Fruit fly (Drosophila melanogaster) whole organism, embryonic: Measurements from ENCODE around the gene Sptr.

ENCODE experiments used
- Adf1 ChIP-seq: fragments of 200-800 bp; sonication (Bioruptor generic); IDR thresholded peaks from 2 replicates; pipeline ENCODE4 v1.3.6; 2022; ENCODE audit warnings: missing biosample characterization, missing genetic modification characterization
- CG10147 ChIP-seq: fragments of 200-800 bp; sonication (Bioruptor generic); optimal IDR thresholded peaks from 2 replicates; lab custom pipeline; 2019; ENCODE audit warnings: missing biosample characterization, mild to moderate bottlenecking, missing genetic modification characterization, moderate library complexity
- CG12769 ChIP-seq: fragments of 200-800 bp; sonication (Bioruptor generic); optimal IDR thresholded peaks from 2 replicates; lab custom pipeline; 2019; ENCODE audit warnings: missing biosample characterization, mild to moderate bottlenecking, missing genetic modification characterization, moderate library complexity
- CG13287 ChIP-seq: fragments of 200-800 bp; sonication (Bioruptor generic); IDR thresholded peaks from 2 replicates; pipeline ENCODE4 v1.3.6; 2022; ENCODE audit warnings: missing biosample characterization, missing genetic modification characterization; ENCODE audit not compliant: partially characterized antibody
- CG15269 ChIP-seq: fragments of 200-800 bp; sonication (Bioruptor generic); optimal IDR thresholded peaks from 2 replicates; lab custom pipeline; 2018; ENCODE audit warnings: missing biosample characterization, mild to moderate bottlenecking, missing genetic modification characterization, moderate library complexity
- CG17328 ChIP-seq: fragments of 200-800 bp; sonication (Bioruptor generic); IDR thresholded peaks from 2 replicates; pipeline ENCODE4 v1.3.6; 2022; ENCODE audit warnings: missing biosample characterization, missing genetic modification characterization
- CG17612 ChIP-seq: fragments of 200-800 bp; sonication (Bioruptor generic); IDR thresholded peaks from 2 replicates; pipeline ENCODE4 v1.3.6; 2022; ENCODE audit warnings: missing biosample characterization, missing genetic modification characterization
- CG2199 ChIP-seq: fragments of 200-800 bp; sonication (Bioruptor generic); IDR thresholded peaks from 3 replicates; pipeline ENCODE4 v1.3.6; 2022; ENCODE audit warnings: missing biosample characterization, missing genetic modification characterization
- CG30403 ChIP-seq: fragments of 200-800 bp; sonication (Bioruptor generic); optimal IDR thresholded peaks from 3 replicates; lab custom pipeline; 2016; ENCODE audit warnings: missing biosample characterization, missing genetic modification characterization
- CG30431 ChIP-seq: fragments of 200-800 bp; sonication (Bioruptor generic); optimal IDR thresholded peaks from 2 replicates; lab custom pipeline; 2017; ENCODE audit warnings: missing biosample characterization, missing genetic modification characterization
- CG31441 ChIP-seq: fragments of 200-800 bp; sonication (Bioruptor generic); IDR thresholded peaks from 2 replicates; pipeline ENCODE4 v1.3.6; 2022; ENCODE audit warnings: missing biosample characterization, missing genetic modification characterization
- CG32772 ChIP-seq: fragments of 200-800 bp; sonication (Bioruptor generic); IDR thresholded peaks from 2 replicates; pipeline ENCODE4 v1.3.6; 2022; ENCODE audit warnings: missing biosample characterization, missing genetic modification characterization
- CG42726 ChIP-seq: fragments of 200-800 bp; sonication (Bioruptor generic); IDR thresholded peaks from 2 replicates; pipeline ENCODE4 v1.3.6; 2022; ENCODE audit warnings: missing biosample characterization, missing genetic modification characterization; ENCODE audit not compliant: partially characterized antibody
- CG4617 ChIP-seq: fragments of 200-800 bp; sonication (Bioruptor generic); optimal IDR thresholded peaks from 3 replicates; lab custom pipeline; 2016; ENCODE audit warnings: missing biosample characterization, missing genetic modification characterization, borderline replicate concordance
- CG4707 ChIP-seq: fragments of 200-800 bp; sonication (Bioruptor generic); optimal IDR thresholded peaks from 2 replicates; lab custom pipeline; 2018; ENCODE audit warnings: missing biosample characterization, mild to moderate bottlenecking, missing genetic modification characterization, moderate library complexity
- CG7271 ChIP-seq: fragments of 200-800 bp; sonication (Bioruptor generic); optimal IDR thresholded peaks from 2 replicates; lab custom pipeline; 2018; ENCODE audit warnings: missing biosample characterization, mild to moderate bottlenecking, missing genetic modification characterization, moderate library complexity
- CG8089 ChIP-seq: fragments of 200-800 bp; sonication (Bioruptor generic); optimal IDR thresholded peaks from 3 replicates; lab custom pipeline; 2016; ENCODE audit warnings: missing biosample characterization, missing genetic modification characterization
- CG8290 ChIP-seq, 3 experiments: fragments of 200-800 bp; sonication (Bioruptor generic); optimal IDR thresholded peaks; 2 replicates each; lab custom pipeline; 2016 to 2019; ENCODE audit warnings: missing biosample characterization in 3 of 3, missing genetic modification characterization in 3 of 3, mild to moderate bottlenecking in 2 of 3, moderate library complexity in 1 of 3
- CG9932 ChIP-seq: fragments of 200-800 bp; sonication (Bioruptor generic); IDR thresholded peaks from 2 replicates; pipeline ENCODE4 v1.3.6; 2022; ENCODE audit warnings: missing biosample characterization, missing genetic modification characterization
- CoRest ChIP-seq: fragments of 200-800 bp; sonication (Bioruptor generic); optimal IDR thresholded peaks from 3 replicates; lab custom pipeline; 2018; ENCODE audit warnings: missing biosample characterization, mild to moderate bottlenecking, missing genetic modification characterization, moderate library complexity
- Drgx ChIP-seq: fragments of 200-800 bp; sonication (Bioruptor generic); IDR thresholded peaks from 2 replicates; pipeline ENCODE4 v1.3.6; 2022; ENCODE audit warnings: missing biosample characterization, missing genetic modification characterization
- Ets65A ChIP-seq: fragments of 200-800 bp; sonication (Bioruptor generic); peaks from one replicate; lab custom pipeline; 2016; ENCODE audit warnings: missing biosample characterization, missing genetic modification characterization
- Gug ChIP-seq: fragments of 200-800 bp; sonication (Bioruptor generic); IDR thresholded peaks from 4 replicates; pipeline ENCODE4 v1.3.6; 2022; ENCODE audit warnings: missing biosample characterization, missing genetic modification characterization
- HLHmδ ChIP-seq: fragments of 200-800 bp; sonication (Bioruptor generic); optimal IDR thresholded peaks from 2 replicates; lab custom pipeline; 2018; ENCODE audit warnings: missing biosample characterization, mild to moderate bottlenecking, missing genetic modification characterization, moderate library complexity
- HmgZ ChIP-seq: fragments of 200-800 bp; sonication (Bioruptor generic); optimal IDR thresholded peaks from 2 replicates; lab custom pipeline; 2018; ENCODE audit warnings: missing biosample characterization, mild to moderate bottlenecking, missing genetic modification characterization
- Hmr ChIP-seq: fragments of 200-800 bp; sonication (Bioruptor generic); optimal IDR thresholded peaks from 3 replicates; lab custom pipeline; 2017; ENCODE audit warnings: mild to moderate bottlenecking, missing biosample characterization, missing genetic modification reagents, missing genetic modification characterization
- NC2α ChIP-seq: fragments of 200-800 bp; sonication (Bioruptor generic); optimal IDR thresholded peaks from 2 replicates; lab custom pipeline; 2016; ENCODE audit warnings: missing biosample characterization, missing genetic modification characterization
- NC2β ChIP-seq: fragments of 200-800 bp; sonication (Bioruptor generic); optimal IDR thresholded peaks from 2 replicates; lab custom pipeline; 2016; ENCODE audit warnings: missing biosample characterization, missing genetic modification characterization
- Nf-YB ChIP-seq: fragments of 200-800 bp; sonication (Bioruptor generic); optimal IDR thresholded peaks from 3 replicates; lab custom pipeline; 2019; ENCODE audit warnings: missing biosample characterization, mild to moderate bottlenecking, missing genetic modification characterization, moderate library complexity
- Sin3A ChIP-seq: fragments of >200 bp; optimal IDR thresholded peaks from 2 replicates; lab custom pipeline; 2018
- Sox100B ChIP-seq: fragments of 200-800 bp; sonication (Bioruptor generic); optimal IDR thresholded peaks from 3 replicates; lab custom pipeline; 2018; ENCODE audit warnings: missing biosample characterization, mild to moderate bottlenecking, missing genetic modification characterization
- TFAM ChIP-seq: fragments of 200-800 bp; sonication (Bioruptor generic); optimal IDR thresholded peaks from 2 replicates; lab custom pipeline; 2017; ENCODE audit warnings: missing biosample characterization, missing genetic modification characterization, inconsistent platforms
- Tbp ChIP-seq: fragments of >200 bp; optimal IDR thresholded peaks from 2 replicates; lab custom pipeline; 2018; ENCODE audit warnings: missing biosample characterization, missing genetic modification characterization
- br ChIP-seq: fragments of >200 bp; optimal IDR thresholded peaks from 2 replicates; lab custom pipeline; 2017
- croc ChIP-seq: fragments of 200-800 bp; sonication (Bioruptor generic); conservative IDR thresholded peaks from 3 replicates; pipeline ENCODE4 v1.3.6; 2022; ENCODE audit warnings: missing biosample characterization, missing genetic modification characterization
- ewg ChIP-seq: fragments of 200-800 bp; sonication (Bioruptor generic); optimal IDR thresholded peaks from 3 replicates; lab custom pipeline; 2017; ENCODE audit warnings: mild to moderate bottlenecking, missing biosample characterization, missing genetic modification reagents, missing genetic modification characterization
- gro ChIP-seq: fragments of 200-800 bp; sonication (Bioruptor generic); optimal IDR thresholded peaks from 2 replicates; lab custom pipeline; 2016; ENCODE audit warnings: missing biosample characterization, missing genetic modification characterization
- gt ChIP-seq: fragments of 200-800 bp; sonication (Bioruptor generic); IDR thresholded peaks from 2 replicates; pipeline ENCODE4 v1.3.6; 2022; ENCODE audit warnings: missing biosample characterization, missing genetic modification characterization
- hkb ChIP-seq, 2 experiments: fragments of 200-800 bp in 1 of 2; fragments of >200 bp in 1 of 2; sonication (Bioruptor generic) in 1 of 2; IDR thresholded peaks in 1 of 2; optimal IDR thresholded peaks in 1 of 2; 2 replicates each; pipeline versions ENCODE4 v1.3.6 to Lab custom; 2017 to 2022; ENCODE audit warnings: missing biosample characterization in 1 of 2, missing genetic modification characterization in 1 of 2
- insv ChIP-seq, 2 experiments: fragments of 200-800 bp; sonication (Bioruptor generic); optimal IDR thresholded peaks; 3 replicates each; lab custom pipeline; 2016 to 2018; ENCODE audit warnings: missing biosample characterization in 2 of 2, missing genetic modification characterization in 2 of 2
- kni ChIP-seq: fragments of 200-800 bp; sonication (Bioruptor generic); optimal IDR thresholded peaks from 3 replicates; lab custom pipeline; 2017; ENCODE audit warnings: mild to moderate bottlenecking, missing biosample characterization, missing genetic modification reagents, missing genetic modification characterization
- lmd ChIP-seq: fragments of 200-800 bp; sonication (Bioruptor generic); IDR thresholded peaks from 2 replicates; pipeline ENCODE4 v1.3.6; 2022; ENCODE audit warnings: missing biosample characterization, missing genetic modification characterization
- nmo ChIP-seq: fragments of 200-800 bp; sonication (Bioruptor generic); optimal IDR thresholded peaks from 2 replicates; lab custom pipeline; 2018; ENCODE audit warnings: missing biosample characterization, mild to moderate bottlenecking, missing genetic modification characterization, moderate library complexity
- pnt ChIP-seq: fragments of 200-800 bp; sonication (Bioruptor generic); optimal IDR thresholded peaks from 3 replicates; lab custom pipeline; 2016; ENCODE audit warnings: missing biosample characterization, missing genetic modification characterization
- scrt ChIP-seq: fragments of 200-800 bp; sonication (Bioruptor generic); optimal IDR thresholded peaks from 2 replicates; lab custom pipeline; 2018; ENCODE audit warnings: missing biosample characterization, mild to moderate bottlenecking, missing genetic modification characterization, moderate library complexity
- sim ChIP-seq: fragments of 200-800 bp; sonication (Bioruptor generic); IDR thresholded peaks from 2 replicates; pipeline ENCODE4 v1.3.6; 2022; ENCODE audit warnings: missing biosample characterization, missing genetic modification characterization
- sob ChIP-seq: fragments of 200-800 bp; sonication (Bioruptor generic); IDR thresholded peaks from 2 replicates; pipeline ENCODE4 v1.3.6; 2022; ENCODE audit warnings: missing biosample characterization, missing genetic modification characterization
- toy ChIP-seq: fragments of 200-800 bp; sonication (Bioruptor generic); IDR thresholded peaks from 2 replicates; pipeline ENCODE4 v1.3.6; 2022; ENCODE audit warnings: missing biosample characterization, missing genetic modification characterization
- wor ChIP-seq: fragments of 200-800 bp; sonication (Bioruptor generic); IDR thresholded peaks from 2 replicates; pipeline ENCODE4 v1.3.6; 2022; ENCODE audit warnings: missing biosample characterization, missing genetic modification characterization
- z ChIP-seq: fragments of 200-800 bp; sonication (Bioruptor generic); IDR thresholded peaks from 3 replicates; pipeline ENCODE4 v1.3.6; 2022; ENCODE audit warnings: missing biosample characterization, missing genetic modification characterization
- zfh2 ChIP-seq: fragments of 200-800 bp; sonication (Bioruptor generic); optimal IDR thresholded peaks from 2 replicates; lab custom pipeline; 2016; ENCODE audit warnings: missing biosample characterization, missing genetic modification characterization

The Sptr gene

DNA sequence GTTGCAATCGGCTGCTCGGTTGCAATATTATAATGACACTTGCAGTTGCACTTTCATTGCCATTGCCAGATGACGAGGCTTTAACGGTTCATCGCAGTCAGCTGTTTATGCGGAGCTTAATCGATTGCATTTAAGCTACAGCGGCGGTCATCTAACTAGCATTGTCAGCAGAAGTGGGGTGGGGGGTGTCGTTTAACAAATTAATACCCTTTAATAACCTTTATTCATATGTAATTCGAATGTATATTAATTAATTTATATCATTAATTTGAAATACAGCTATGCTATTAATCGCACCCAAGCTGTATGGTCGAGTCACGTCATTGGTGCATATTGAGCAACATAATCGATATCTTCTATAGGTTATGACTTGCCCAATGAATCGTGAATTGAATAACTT, 28.6 kb upstream of the Sptr start (continued):
- 0 out of 2 replicates have a peak, but pooled peaks have one; percentile 22 for TF ChIP-seq CG9932 (GFP tag; lab: Robert Waterston, UW)
- peak; percentile 68 for TF ChIP-seq CG30403 (GFP tag; lab: Kevin White, UChicago)
- no peak for TF ChIP-seq HLHmδ (GFP tag; lab: Kevin White, UChicago)
- TF ChIP-seq nmo (GFP tag; lab: Kevin White, UChicago): peak; percentile 78
- peak; percentile 78 for TF ChIP-seq sim (GFP tag; lab: Robert Waterston, UW)
- peak; percentile 88 for TF ChIP-seq Drgx (GFP tag; lab: Robert Waterston, UW)
- TF ChIP-seq sob (GFP tag; lab: Robert Waterston, UW): peak; percentile 80
- no peak for TF ChIP-seq CG17612 (GFP tag; lab: Robert Waterston, UW)
- TF ChIP-seq Sin3A: no peak
- TF ChIP-seq Sox100B (GFP tag; lab: Kevin White, UChicago): peak; percentile 80
- TF ChIP-seq Adf1: no peak
- TF ChIP-seq hkb (optimal IDR thresholded peaks at IDR 0.05; lab: Kevin White, UChicago): no peak
- peak; percentile 93 for TF ChIP-seq hkb (GFP tag; IDR thresholded peaks at IDR 0.05; lab: Robert Waterston, UW)
- TF ChIP-seq wor (GFP tag; lab: Robert Waterston, UW): peak; percentile 76
- TF ChIP-seq CG32772: peak; percentile 83
- TF ChIP-seq CG12769 (tag; lab: Kevin White, UChicago): peak; percentile 44
- TF ChIP-seq CG4707 (GFP tag; lab: Kevin White, UChicago): peak; percentile 49
- peak; percentile 72 for TF ChIP-seq ewg
- peak; percentile 27 for TF ChIP-seq scrt (GFP tag; lab: Kevin White, UChicago)
- peak; percentile 6 for TF ChIP-seq TFAM (GFP tag; lab: Kevin White, UChicago)
- TF ChIP-seq z (GFP tag; lab: Robert Waterston, UW): no peak
- no peak for TF ChIP-seq kni
- TF ChIP-seq HmgZ: peak; percentile 29
- TF ChIP-seq Gug (GFP tag; lab: Robert Waterston, UW): peak; percentile 75
- no peak for TF ChIP-seq CG4617 (GFP tag; lab: Kevin White, UChicago)
- TF ChIP-seq CG10147 (GFP tag; lab: Kevin White, UChicago): peak; percentile 44
- TF ChIP-seq Hmr: peak; percentile 40
- TF ChIP-seq CG7271: peak; percentile 25
- TF ChIP-seq toy (GFP tag; lab: Robert Waterston, UW): 0 out of 2 replicates have a peak, but pooled peaks have one; percentile 26
- peak; percentile 4 for TF ChIP-seq CG8290 (GFP tag; optimal IDR thresholded peaks at IDR 0.05; lab: Kevin White, UChicago)
- TF ChIP-seq CG8290 (tag; optimal IDR thresholded peaks at IDR 0.05; lab: Kevin White, UChicago): peak in 1 of 2 experiments; percentile 51
- no peak for TF ChIP-seq insv (GFP tag; optimal IDR thresholded peaks at IDR 0.05; lab: Kevin White, UChicago)
- TF ChIP-seq br (lab: Kevin White, UChicago): no peak
- TF ChIP-seq gro (GFP tag; lab: Kevin White, UChicago): no peak
- TF ChIP-seq zfh2 (GFP tag; lab: Kevin White, UChicago): no peak
- TF ChIP-seq CG15269 (tag; lab: Kevin White, UChicago): peak; percentile 87
- no peak for TF ChIP-seq NC2α
- no peak for TF ChIP-seq NC2β
- TF ChIP-seq lmd (GFP tag; lab: Robert Waterston, UW): peak; percentile 83
- peak; percentile 81 for TF ChIP-seq CG31441 (GFP tag; lab: Robert Waterston, UW)
- peak; percentile 68 for TF ChIP-seq croc (GFP tag; lab: Robert Waterston, UW)
- peak; percentile 90 for TF ChIP-seq CG17328
- peak; percentile 45 for TF ChIP-seq Nf-YB
- peak; percentile 7 for TF ChIP-seq CG8089 (GFP tag; lab: Kevin White, UChicago)
- TF ChIP-seq gt (GFP tag; lab: Robert Waterston, UW): 0 out of 2 replicates have a peak, but pooled peaks have one; percentile 28
- TF ChIP-seq CoRest (tag; lab: Kevin White, UChicago): peak; percentile 78
- no peak for TF ChIP-seq Tbp (GFP tag; lab: Kevin White, UChicago)
- TF ChIP-seq CG13287 (GFP tag; lab: Robert Waterston, UW): no peak
- TF ChIP-seq CG2199: peak; percentile 36; the same call in 1 of the 3 replicates
- peak; percentile 85 for TF ChIP-seq Ets65A (GFP tag; lab: Kevin White, UChicago)
- TF ChIP-seq pnt: no peak
- no peak for TF ChIP-seq CG42726 (GFP tag; lab: Robert Waterston, UW)
- TF ChIP-seq CG30431 (GFP tag; lab: Kevin White, UChicago): peak; percentile 58
